Worm (Caenorhabditis elegans) whole organism, early embryonic: ENCODE data around the gene Y82E9BR.10.

Experiments
- B0310.2 ChIP-seq: sonication (generic microtip); optimal IDR thresholded peaks from 2 replicates; lab custom pipeline; 2016; ENCODE audit warnings: mild to moderate bottlenecking, missing genetic modification characterization, missing compliant biosample characterization
- F13C5.2 ChIP-seq: sonication (generic microtip); optimal IDR thresholded peaks from 2 replicates; lab custom pipeline; 2017; ENCODE audit warnings: mild to moderate bottlenecking, missing genetic modification characterization, inconsistent platforms, missing compliant biosample characterization
- aly-1 ChIP-seq: sonication (generic microtip); optimal IDR thresholded peaks from 2 replicates; lab custom pipeline; 2016; ENCODE audit warnings: missing genetic modification characterization, missing compliant biosample characterization
- ama-1 ChIP-seq: fragments of 150-350 bp; optimal IDR thresholded peaks from 2 replicates; lab custom pipeline; 2014
- ceh-13 ChIP-seq: fragments of 200-800 bp; sonication (Bioruptor generic); optimal IDR thresholded peaks from 2 replicates; lab custom pipeline; 2018; ENCODE audit warnings: mild to moderate bottlenecking, missing genetic modification characterization, missing compliant biosample characterization
- ceh-36 ChIP-seq: sonication (generic microtip); optimal IDR thresholded peaks from 2 replicates; lab custom pipeline; 2016; ENCODE audit warnings: missing genetic modification characterization, inconsistent platforms, missing compliant biosample characterization
- ets-7 ChIP-seq: sonication (generic microtip); optimal IDR thresholded peaks from 2 replicates; lab custom pipeline; 2016; ENCODE audit warnings: missing genotype, missing genetic modification characterization, missing compliant biosample characterization
- flt-1 ChIP-seq: fragments of 200-800 bp; sonication (Bioruptor generic); IDR thresholded peaks from 2 replicates; pipeline ENCODE4 v1.3.6; 2022; ENCODE audit warnings: missing genetic modification characterization, missing compliant biosample characterization
- hmbx-1 ChIP-seq: sonication (generic microtip); optimal IDR thresholded peaks from 2 replicates; lab custom pipeline; 2016; ENCODE audit warnings: mild to moderate bottlenecking, missing genetic modification characterization, missing compliant biosample characterization
- hmg-4 ChIP-seq: fragments of 200-800 bp; sonication (Bioruptor generic); optimal IDR thresholded peaks from 2 replicates; lab custom pipeline; 2018; ENCODE audit warnings: mild to moderate bottlenecking, missing genetic modification characterization, missing compliant biosample characterization
- hnd-1 ChIP-seq: sonication (generic microtip); optimal IDR thresholded peaks from 2 replicates; lab custom pipeline; 2016; ENCODE audit warnings: missing genetic modification characterization, missing compliant biosample characterization
- pes-1 ChIP-seq: fragments of 200-800 bp; sonication (Bioruptor generic); IDR thresholded peaks from 2 replicates; pipeline ENCODE4 v1.3.6; 2022; ENCODE audit warnings: missing genetic modification reagents, missing genetic modification characterization, missing compliant biosample characterization
- scrt-1 ChIP-seq: fragments of 200-800 bp; sonication (Bioruptor generic); IDR thresholded peaks from 2 replicates; pipeline ENCODE4 v1.3.6; 2022; ENCODE audit warnings: missing genetic modification characterization, missing compliant biosample characterization
- sea-1 ChIP-seq: fragments of 200-800 bp; sonication (Bioruptor generic); conservative IDR thresholded peaks from 2 replicates; pipeline ENCODE4 v1.3.6; 2022; ENCODE audit warnings: missing genetic modification characterization, missing compliant biosample characterization
- tbx-11 ChIP-seq: fragments of 200-800 bp; sonication (Bioruptor generic); IDR thresholded peaks from 2 replicates; pipeline ENCODE4 v1.3.6; 2022; ENCODE audit warnings: missing genetic modification characterization, missing compliant biosample characterization
- tbx-37 ChIP-seq: fragments of 200-800 bp; sonication (Bioruptor generic); conservative IDR thresholded peaks from 2 replicates; pipeline ENCODE4 v1.3.6; 2022; ENCODE audit warnings: missing genetic modification reagents, missing genetic modification characterization, missing compliant biosample characterization
- tra-4 ChIP-seq: sonication (generic microtip); optimal IDR thresholded peaks from 2 replicates; lab custom pipeline; 2017; ENCODE audit warnings: missing genetic modification characterization, missing compliant biosample characterization

The Y82E9BR.10 gene

ce11 chrIII:1354523-1354922, 20.9 kb downstream of the Y82E9BR.10 start:
- TF ChIP-seq ama-1 (no peak), sea-1 (GFP tag; lab: Robert Waterston, UW) (no peak), ets-7 (tag; lab: Kevin White, UChicago) (no peak)

ce11 chrIII:1350745-1351144, 24.6 kb downstream of the Y82E9BR.10 start, which contains the start of gene Y82E9BL.3:
Gene Y82E9BL.3 (minus strand): TSS chrIII:1350845.
- TF ChIP-seq scrt-1 (GFP tag; lab: Robert Waterston, UW) (no peak), B0310.2 (tag; lab: Kevin White, UChicago) (no peak), ama-1 (no peak), ceh-13 (GFP tag; lab: Kevin White, UChicago) (no peak), aly-1 (tag; lab: Kevin White, UChicago) (no peak), pes-1 (GFP tag; lab: Robert Waterston, UW) (no peak)

ce11 chrIII:1349313-1349712, 26.1 kb downstream of the Y82E9BR.10 start, which contains the start of gene fbxa-25:
Gene fbxa-25 (minus strand): TSS chrIII:1349450.
- TF ChIP-seq ceh-13 (GFP tag; lab: Kevin White, UChicago) (no peak), ceh-36 (tag; lab: Kevin White, UChicago) (no peak), hmbx-1 (tag; lab: Kevin White, UChicago) (no peak), ama-1 (no peak), B0310.2 (tag; lab: Kevin White, UChicago) (no peak), flt-1 (GFP tag; lab: Robert Waterston, UW) (no peak)

ce11 chrIII:1347539-1347938, 27.9 kb downstream of the Y82E9BR.10 start, which contains the start of gene Y82E9BL.5:
Gene Y82E9BL.5 (minus strand): TSS chrIII:1347639.
- TF ChIP-seq tbx-37 (GFP tag; lab: Robert Waterston, UW) (no peak), tra-4 (no peak), sea-1 (GFP tag; lab: Robert Waterston, UW) (no peak), B0310.2 (tag; lab: Kevin White, UChicago) (no peak), ceh-13 (GFP tag; lab: Kevin White, UChicago) (no peak), hnd-1 (no peak), flt-1 (GFP tag; lab: Robert Waterston, UW) (no peak), hmg-4 (GFP tag; lab: Kevin White, UChicago) (no peak), ceh-36 (tag; lab: Kevin White, UChicago) (no peak)

ce11 chrIII:1347003-1347402, 28.4 kb downstream of the Y82E9BR.10 start:
- TF ChIP-seq sea-1 (GFP tag; lab: Robert Waterston, UW) (no peak), hmg-4 (GFP tag; lab: Kevin White, UChicago) (no peak), pes-1 (GFP tag; lab: Robert Waterston, UW) (no peak), B0310.2 (tag; lab: Kevin White, UChicago) (no peak), ama-1 (no peak), scrt-1 (GFP tag; lab: Robert Waterston, UW) (no peak), ets-7 (tag; lab: Kevin White, UChicago) (no peak), ceh-36 (tag; lab: Kevin White, UChicago) (no peak), tbx-37 (GFP tag; lab: Robert Waterston, UW) (no peak), hnd-1 (no peak), hmbx-1 (tag; lab: Kevin White, UChicago) (no peak), ceh-13 (GFP tag; lab: Kevin White, UChicago) (no peak), aly-1 (tag; lab: Kevin White, UChicago) (no peak), F13C5.2 (tag; lab: Kevin White, UChicago) (no peak)

ce11 chrIII:1345694-1346093, 29.7 kb downstream of the Y82E9BR.10 start, which contains the start of gene Y82E9BL.6:
Gene Y82E9BL.6 (minus strand): TSS chrIII:1345794.
- TF ChIP-seq sea-1 (GFP tag; lab: Robert Waterston, UW) (no peak), tra-4 (no peak), ets-7 (tag; lab: Kevin White, UChicago) (no peak), F13C5.2 (tag; lab: Kevin White, UChicago) (no peak), hnd-1 (no peak), scrt-1 (GFP tag; lab: Robert Waterston, UW) (no peak), tbx-11 (GFP tag; lab: Robert Waterston, UW) (no peak), tbx-37 (GFP tag; lab: Robert Waterston, UW) (no peak), ceh-13 (GFP tag; lab: Kevin White, UChicago) (no peak), hmg-4 (GFP tag; lab: Kevin White, UChicago) (no peak), flt-1 (GFP tag; lab: Robert Waterston, UW) (no peak), aly-1 (tag; lab: Kevin White, UChicago) (no peak), ama-1 (no peak), hmbx-1 (tag; lab: Kevin White, UChicago) (no peak), pes-1 (GFP tag; lab: Robert Waterston, UW) (no peak)

ce11 chrIII:1342919-1343419, 32.4 kb downstream of the Y82E9BR.10 start, which contains the start of gene fbxa-27:
Gene fbxa-27 (plus strand): TSS chrIII:1342969.
- TF ChIP-seq hnd-1 (no peak), tbx-11 (GFP tag; lab: Robert Waterston, UW) (no peak), sea-1 (GFP tag; lab: Robert Waterston, UW) (no peak), ets-7 (tag; lab: Kevin White, UChicago) (no peak), B0310.2 (tag; lab: Kevin White, UChicago) (no peak), aly-1 (tag; lab: Kevin White, UChicago) (no peak), ceh-36 (tag; lab: Kevin White, UChicago) (no peak), flt-1 (GFP tag; lab: Robert Waterston, UW) (no peak), scrt-1 (GFP tag; lab: Robert Waterston, UW) (no peak), F13C5.2 (tag; lab: Kevin White, UChicago) (no peak), pes-1 (GFP tag; lab: Robert Waterston, UW) (no peak), ceh-13 (GFP tag; lab: Kevin White, UChicago) (no peak), tbx-37 (GFP tag; lab: Robert Waterston, UW) (no peak), ama-1 (no peak), hmbx-1 (tag; lab: Kevin White, UChicago) (no peak), tra-4 (no peak)
